Worm (Caenorhabditis elegans): Measurements from ENCODE around the gene C12D5.5.
"Not testable (repeated sequence)": the region's sequence is repeated elsewhere in the genome, so short reads cannot be mapped to it uniquely, and the experiment has no call there.

The C12D5.5 gene

DNA sequence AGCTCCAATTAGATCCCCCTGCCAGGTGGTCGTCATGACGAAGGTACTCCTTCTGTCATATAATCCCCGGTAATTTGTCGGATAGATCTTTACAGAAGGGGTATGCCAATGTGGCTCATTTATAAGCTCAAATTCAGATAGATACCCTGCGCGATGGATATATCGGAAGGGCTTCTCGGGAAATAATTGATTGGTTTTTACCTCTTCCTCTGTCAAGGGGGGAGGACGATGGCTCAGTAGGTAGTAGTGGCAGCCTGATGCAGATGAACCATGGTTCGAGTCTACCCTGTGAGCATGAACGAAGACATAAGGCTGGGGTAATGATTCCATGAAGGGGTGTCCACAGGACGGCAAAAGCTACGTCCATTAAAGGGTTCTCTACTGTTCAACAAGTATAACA lies 20.9 kb upstream of the C12D5.5 start:
- TF ChIP-seq him-1 (tag; optimal IDR thresholded peaks at IDR 0.05) (no peak), dao-5 (tag; optimal IDR thresholded peaks at IDR 0.05) (no peak), W03F9.2 (tag; optimal IDR thresholded peaks at IDR 0.05) (no peak)

DNA sequence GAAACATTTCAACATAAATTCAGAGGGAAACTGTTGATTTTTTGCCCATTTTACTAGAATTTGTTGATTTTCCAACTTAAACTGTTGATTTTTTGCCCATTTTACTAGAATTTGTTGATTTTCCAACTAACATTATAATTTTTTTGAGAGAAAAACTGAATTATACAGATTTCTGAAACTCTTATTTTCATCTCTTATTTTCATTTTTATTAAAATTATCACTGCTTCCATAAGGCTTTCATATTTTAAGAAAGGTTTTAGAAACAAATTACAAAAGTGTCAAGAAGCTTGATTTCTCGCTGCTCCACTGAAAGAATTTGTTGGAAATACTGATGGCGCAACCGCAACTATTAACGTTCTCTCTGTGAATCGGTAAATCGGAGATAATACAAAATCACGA lies 18.1 kb upstream of the C12D5.5 start:
- TF ChIP-seq him-1 (tag; optimal IDR thresholded peaks at IDR 0.05) (no peak), dao-5 (tag; optimal IDR thresholded peaks at IDR 0.05) (no peak), W03F9.2 (tag; optimal IDR thresholded peaks at IDR 0.05) (no peak)

DNA sequence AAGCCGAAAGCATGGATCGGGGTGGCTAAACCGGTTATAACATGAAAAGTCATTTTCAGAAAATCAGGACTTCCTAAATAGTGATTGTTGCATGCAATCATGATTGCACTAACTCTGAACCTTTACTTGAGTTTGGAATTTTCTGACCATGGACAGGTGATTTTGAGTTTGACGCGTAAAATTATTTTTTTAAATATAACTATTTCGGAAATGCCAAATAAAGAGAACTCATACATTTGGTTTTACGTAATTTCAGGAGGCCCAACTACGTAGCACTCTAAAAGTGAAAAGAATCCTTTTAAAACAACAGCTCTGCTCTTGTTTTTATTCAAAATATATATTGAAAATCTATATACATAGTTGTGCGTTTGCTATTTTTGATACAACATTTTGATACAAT lies 16.3 kb upstream of the C12D5.5 start, which contains the start of gene srh-234:
Gene srh-234, minus strand, starts transcription at position 101 of the 400 bp plus-strand sequence.
- TF ChIP-seq him-1 (tag; optimal IDR thresholded peaks at IDR 0.05) (no peak), dao-5 (tag; optimal IDR thresholded peaks at IDR 0.05) (no peak), W03F9.2 (tag; optimal IDR thresholded peaks at IDR 0.05) (no peak)

DNA sequence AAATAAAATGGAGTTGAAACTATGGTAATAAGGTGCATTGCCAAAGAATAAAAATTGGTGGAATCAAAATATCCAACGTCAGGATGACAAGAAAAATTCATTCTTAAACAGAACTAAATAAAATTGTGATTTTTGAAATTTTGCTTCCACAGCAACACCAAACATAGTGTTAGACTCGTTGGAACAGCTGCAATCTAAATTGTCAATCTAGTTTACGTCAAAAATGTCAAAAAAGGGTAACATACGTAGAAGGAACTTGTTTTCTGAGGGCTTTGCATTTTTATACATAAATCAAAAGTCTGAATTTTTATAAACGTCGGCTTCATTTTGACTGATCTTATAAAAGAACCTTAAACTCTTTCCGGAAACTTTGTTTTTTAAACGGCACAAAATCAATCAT lies 14.5 kb upstream of the C12D5.5 start, which contains the start of gene srh-200:
Gene srh-200, minus strand, starts transcription at position 101 of the 400 bp plus-strand sequence.
- TF ChIP-seq W03F9.2 (tag; optimal IDR thresholded peaks at IDR 0.05), result no peak
- no peak for TF ChIP-seq dao-5 (tag; optimal IDR thresholded peaks at IDR 0.05)
- TF ChIP-seq him-1 (tag; optimal IDR thresholded peaks at IDR 0.05), result no peak

DNA sequence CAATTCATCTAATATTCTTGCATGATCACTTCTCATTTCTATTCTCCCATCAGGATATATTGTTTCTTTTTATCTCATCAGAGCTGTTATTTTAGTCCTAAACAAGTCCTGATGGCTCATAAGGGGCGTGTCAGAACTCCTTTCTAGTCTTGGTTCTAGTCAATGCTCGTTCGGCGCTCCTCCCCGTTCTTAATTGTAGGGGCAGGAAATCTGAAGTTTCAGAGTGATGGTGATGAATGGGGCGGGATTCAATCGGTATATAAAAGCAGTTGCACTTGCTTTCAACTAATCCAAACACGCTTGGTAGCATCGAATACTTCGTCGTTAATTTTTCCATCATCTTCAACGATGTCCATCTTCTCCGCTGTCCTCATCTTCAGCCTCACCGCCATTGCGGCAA lies 4.2 kb downstream of the C12D5.5 start, which contains the start of gene C12D5.4:
Gene C12D5.4, plus strand, starts transcription at position 301 of the 400 bp plus-strand sequence.
- TF ChIP-seq him-1 (tag; optimal IDR thresholded peaks at IDR 0.05) (no peak), W03F9.2 (tag; optimal IDR thresholded peaks at IDR 0.05) (no peak), dao-5 (tag; optimal IDR thresholded peaks at IDR 0.05) (no peak)

DNA sequence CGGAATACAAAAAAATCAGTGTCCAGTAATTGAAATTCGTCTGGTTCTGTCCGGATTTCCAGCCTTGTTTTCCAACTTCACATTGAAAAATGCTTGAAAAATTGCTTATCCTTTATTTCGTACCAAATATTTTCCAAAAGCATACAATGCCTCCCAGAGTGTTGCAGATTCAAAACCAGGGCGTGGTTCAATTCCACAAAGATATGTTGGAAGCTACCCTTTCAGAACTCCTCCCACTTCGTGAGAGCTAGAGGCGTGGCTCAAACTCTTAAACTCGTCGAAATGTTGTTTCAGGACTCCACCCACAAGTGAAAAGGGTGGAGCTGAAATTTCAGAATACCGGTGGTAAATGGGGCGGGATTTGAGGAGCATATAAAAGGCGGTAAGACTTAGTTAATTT lies 7.9 kb downstream of the C12D5.5 start, which contains the start of gene C12D5.3:
Gene C12D5.3, plus strand, starts transcription at position 301 of the 400 bp plus-strand sequence.
- TF ChIP-seq him-1 (tag; optimal IDR thresholded peaks at IDR 0.05), result no peak
- TF ChIP-seq dao-5 (tag; optimal IDR thresholded peaks at IDR 0.05), result no peak
- no peak for TF ChIP-seq W03F9.2 (tag; optimal IDR thresholded peaks at IDR 0.05)

DNA sequence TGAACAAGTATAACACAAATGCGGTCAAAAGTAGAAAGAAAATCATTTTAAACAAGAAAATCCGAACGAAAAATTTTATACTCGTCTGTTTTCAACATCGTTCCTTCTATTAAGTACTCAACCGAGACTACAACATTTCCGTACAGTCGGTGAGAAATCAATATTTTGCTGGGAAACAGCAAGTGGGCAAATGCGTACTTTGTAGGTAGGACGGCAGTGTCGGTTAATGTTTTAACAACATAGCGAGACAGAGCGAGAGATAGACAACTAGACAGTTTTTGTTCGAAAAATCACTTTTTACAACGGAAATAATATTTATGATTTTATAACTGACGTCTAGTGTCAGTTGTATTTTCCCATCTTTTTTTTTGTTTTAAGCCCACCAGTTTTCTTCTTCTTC lies 13.3 kb downstream of the C12D5.5 start, which contains the start of gene cyp-33A1:
Gene cyp-33A1, minus strand, starts transcription at position 72 of the 400 bp plus-strand sequence.
- TF ChIP-seq dao-5 (tag; optimal IDR thresholded peaks at IDR 0.05) (no peak), W03F9.2 (tag; optimal IDR thresholded peaks at IDR 0.05) (no peak), him-1 (tag; optimal IDR thresholded peaks at IDR 0.05) (no peak)

DNA sequence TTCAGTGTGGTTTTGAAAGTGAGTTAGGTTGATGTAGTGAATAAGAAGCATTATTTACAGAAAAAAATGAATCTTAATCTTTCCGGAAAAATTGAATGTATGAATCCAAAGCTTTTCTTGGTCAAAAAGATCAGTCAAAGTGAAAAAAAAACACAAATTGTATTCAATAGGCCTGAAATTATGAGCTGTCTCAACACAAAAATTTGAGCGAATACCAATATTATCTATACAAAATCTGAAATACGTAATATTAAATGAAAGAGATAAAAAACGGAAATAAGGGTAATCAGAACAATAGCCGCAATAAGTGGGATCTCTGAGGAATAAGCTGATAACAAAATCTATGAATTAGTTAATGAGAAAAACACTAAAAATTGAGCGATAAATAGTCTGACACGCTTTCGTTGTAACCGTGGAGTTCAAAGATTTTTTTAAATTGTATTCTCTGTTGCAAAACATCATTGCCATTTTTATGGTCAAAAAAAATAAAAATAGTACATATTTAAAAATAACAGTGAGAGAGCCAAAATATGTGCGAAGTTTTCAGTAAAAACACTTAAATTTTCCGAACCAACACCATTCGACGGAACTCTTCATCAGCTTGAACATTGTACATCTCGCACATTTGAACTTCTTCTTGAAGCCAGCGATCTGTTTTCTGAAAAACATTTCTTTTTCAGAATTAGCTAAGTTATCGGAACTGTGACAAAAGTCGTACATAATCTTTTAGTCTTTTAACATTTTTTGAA lies 16.0 kb downstream of the C12D5.5 start, which contains the start of gene sre-11:
Gene sre-11, minus strand, starts transcription at position 51 of the 749 bp plus-strand sequence.
- TF ChIP-seq him-1 (tag; optimal IDR thresholded peaks at IDR 0.05) (no peak), dao-5 (tag; optimal IDR thresholded peaks at IDR 0.05) (no peak), W03F9.2 (tag; optimal IDR thresholded peaks at IDR 0.05) (no peak)

DNA sequence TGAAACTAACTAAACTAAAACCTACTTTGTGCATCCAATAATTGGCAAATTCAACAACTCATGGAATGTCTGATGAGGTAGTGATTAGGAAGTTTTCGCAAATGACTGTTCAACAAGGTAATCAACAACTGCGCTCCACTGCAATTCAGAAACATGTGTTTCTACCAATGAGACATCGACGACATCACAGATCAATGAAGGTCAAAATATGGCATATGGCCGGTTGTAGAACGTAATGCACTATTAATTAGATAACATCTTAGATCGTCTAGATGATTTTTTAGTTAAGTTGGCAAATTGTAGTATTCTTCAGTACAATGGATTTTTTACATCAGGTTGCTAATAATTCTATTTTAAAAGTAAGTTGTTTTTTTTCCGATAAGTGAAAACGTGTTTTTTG lies 18.1 kb downstream of the C12D5.5 start, which contains the start of the genes nhr-94 and nhr-152:
Gene nhr-94, minus strand, starts transcription at position 147 of the 400 bp plus-strand sequence.
Gene nhr-152, plus strand, starts transcription at position 162 of the 400 bp plus-strand sequence.
- no peak for TF ChIP-seq W03F9.2 (tag; optimal IDR thresholded peaks at IDR 0.05)
- TF ChIP-seq him-1 (tag; optimal IDR thresholded peaks at IDR 0.05), result no peak

DNA sequence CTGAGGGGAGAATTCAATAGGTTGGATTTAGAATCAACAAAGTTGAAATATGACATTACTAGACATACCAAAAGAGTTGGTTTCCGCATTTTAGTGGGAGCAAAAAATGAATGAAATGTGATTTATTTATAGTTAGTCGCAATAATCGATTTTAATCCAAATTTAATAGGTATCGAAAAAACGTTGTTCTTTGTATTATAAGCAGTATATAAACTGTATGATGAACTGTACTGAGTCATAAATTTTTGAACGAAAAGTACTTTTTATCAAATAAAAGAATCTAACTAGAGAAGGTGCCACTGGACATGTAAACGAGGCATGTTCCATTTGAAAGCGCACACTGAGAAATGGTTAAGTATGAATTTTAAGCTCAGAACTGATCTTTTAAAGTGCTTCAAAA lies 21.8 kb downstream of the C12D5.5 start, which contains the start of gene C12D5.9:
Gene C12D5.9, minus strand, starts transcription at position 101 of the 400 bp plus-strand sequence.
- TF ChIP-seq W03F9.2 (tag; optimal IDR thresholded peaks at IDR 0.05) (no peak), dao-5 (tag; optimal IDR thresholded peaks at IDR 0.05) (no peak), him-1 (tag; optimal IDR thresholded peaks at IDR 0.05) (no peak)

DNA sequence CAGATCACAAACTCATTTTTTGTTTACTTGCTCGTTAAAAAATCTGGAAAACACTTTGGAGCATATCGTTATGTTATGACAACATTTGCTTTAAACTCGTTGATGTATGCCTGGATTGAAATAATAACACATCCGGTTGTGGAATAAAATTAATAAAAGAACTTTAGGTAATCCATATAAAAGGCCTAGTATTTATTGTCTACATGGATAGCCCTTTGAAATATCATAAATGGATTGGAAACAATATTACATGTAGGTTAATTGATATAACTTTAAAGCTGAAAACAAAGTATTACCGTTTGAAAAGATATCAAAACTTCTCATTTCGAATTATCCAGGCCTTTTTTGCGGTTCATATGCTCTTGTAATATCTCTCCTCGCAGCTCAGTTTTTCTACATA lies 22.6 kb downstream of the C12D5.5 start:
- TF ChIP-seq dao-5 (tag; optimal IDR thresholded peaks at IDR 0.05), result no peak
- TF ChIP-seq W03F9.2 (tag; optimal IDR thresholded peaks at IDR 0.05), result no peak
- TF ChIP-seq him-1 (tag; optimal IDR thresholded peaks at IDR 0.05), result no peak

DNA sequence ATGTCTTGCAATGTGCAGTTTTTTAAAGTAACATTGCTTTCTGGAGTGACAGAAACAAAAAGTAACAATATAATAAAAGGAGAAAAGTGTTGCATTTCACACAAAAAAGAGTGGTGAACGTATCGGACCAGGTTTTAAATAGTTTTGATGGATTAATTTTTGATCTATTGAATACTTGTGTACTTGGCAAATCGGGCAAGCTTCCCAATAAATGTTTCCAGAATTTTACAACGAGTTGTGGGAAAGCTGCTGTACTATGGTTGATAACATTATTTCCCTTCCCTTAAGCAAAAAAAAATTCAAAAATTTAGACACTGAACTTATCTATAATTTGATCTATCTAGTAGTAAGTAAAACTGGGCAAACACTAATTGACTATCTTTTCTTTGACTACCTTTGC lies 25.4 kb downstream of the C12D5.5 start, which contains the start of gene C12D5.10:
Gene C12D5.10, minus strand, starts transcription at position 101 of the 400 bp plus-strand sequence.
- TF ChIP-seq him-1 (tag; optimal IDR thresholded peaks at IDR 0.05), result no peak
- no peak for TF ChIP-seq dao-5 (tag; optimal IDR thresholded peaks at IDR 0.05)
- TF ChIP-seq W03F9.2 (tag; optimal IDR thresholded peaks at IDR 0.05), result no peak

DNA sequence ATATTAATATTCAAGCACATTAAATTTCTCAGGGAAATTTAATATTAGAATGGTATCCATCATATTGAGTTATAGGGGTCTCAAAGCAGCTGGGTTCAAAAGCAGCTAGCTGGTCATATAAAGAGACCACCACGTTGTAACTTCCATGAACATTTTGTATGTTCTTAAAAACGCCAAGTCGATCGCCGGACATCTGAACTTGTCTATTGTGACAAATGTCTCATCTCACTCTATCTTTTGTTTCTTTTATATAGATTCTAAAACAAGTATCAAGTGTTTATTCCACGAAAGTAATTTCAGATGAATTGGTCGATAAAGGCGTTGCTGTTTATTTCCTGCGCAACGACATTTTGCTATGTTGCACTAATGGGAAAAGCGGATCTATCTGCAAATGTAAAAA lies 28.8 kb downstream of the C12D5.5 start, which contains the start of gene ZK105.3:
Gene ZK105.3, plus strand, starts transcription at position 301 of the 400 bp plus-strand sequence.
- no peak for TF ChIP-seq W03F9.2 (tag; optimal IDR thresholded peaks at IDR 0.05)
- no peak for TF ChIP-seq dao-5 (tag; optimal IDR thresholded peaks at IDR 0.05)
- no peak for TF ChIP-seq him-1 (tag; optimal IDR thresholded peaks at IDR 0.05)

DNA sequence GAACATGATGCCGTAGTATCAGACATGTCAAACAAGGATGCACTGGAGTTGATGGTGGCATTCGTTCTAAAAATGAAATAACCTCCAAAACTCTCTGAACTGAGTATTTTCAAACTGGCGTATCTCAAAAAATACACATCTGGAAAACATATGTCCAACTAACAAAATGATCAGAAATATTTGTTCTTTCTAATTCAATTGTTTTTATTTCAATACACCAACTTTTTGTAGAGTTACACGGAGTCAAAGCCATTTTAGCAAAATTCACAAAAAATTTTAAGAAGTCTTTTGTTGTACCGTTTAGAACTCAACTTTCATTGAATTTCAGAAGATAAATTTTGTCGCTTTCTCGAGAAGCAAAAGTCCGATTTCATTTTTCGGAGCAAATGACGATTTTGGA lies 35.5 kb downstream of the C12D5.5 start, which contains the start of gene srsx-40:
Gene srsx-40, minus strand, starts transcription at position 101 of the 400 bp plus-strand sequence.
- not testable (repeated sequence) for TF ChIP-seq W03F9.2, dao-5, him-1 (tag; optimal IDR thresholded peaks at IDR 0.05)
